Fruit fly (Drosophila melanogaster) whole organism, prepupa: ENCODE results near the gene CG17221.

Experiments used
- CG10669 ChIP-seq: fragments of 200-800 bp; sonication (Bioruptor generic); optimal IDR thresholded peaks from 3 replicates; lab custom pipeline; 2018; ENCODE audit warnings: missing biosample characterization, mild to moderate bottlenecking, missing genetic modification characterization, moderate library complexity
- CG16779 ChIP-seq: fragments of 200-800 bp; sonication (Bioruptor generic); optimal IDR thresholded peaks from 3 replicates; lab custom pipeline; 2017; ENCODE audit warnings: missing biosample characterization, mild to moderate bottlenecking, missing genetic modification characterization
- CG6854 ChIP-seq: fragments of 200-800 bp; sonication (Bioruptor generic); optimal IDR thresholded peaks from 2 replicates; lab custom pipeline; 2017; ENCODE audit warnings: missing biosample characterization, mild to moderate bottlenecking, missing genetic modification characterization
- CG7368 ChIP-seq: fragments of 200-800 bp; sonication (Bioruptor generic); optimal IDR thresholded peaks from 3 replicates; lab custom pipeline; 2016; ENCODE audit warnings: missing biosample characterization, missing genetic modification characterization
- CG8119 ChIP-seq: fragments of 200-800 bp; sonication (Bioruptor generic); IDR thresholded peaks from 3 replicates; pipeline ENCODE4 v1.3.6; 2022; ENCODE audit warnings: missing biosample characterization, missing genetic modification characterization
- CG9139 ChIP-seq: fragments of 200-800 bp; sonication (Bioruptor generic); optimal IDR thresholded peaks from 3 replicates; lab custom pipeline; 2017; ENCODE audit warnings: missing biosample characterization, mild to moderate bottlenecking, missing genetic modification characterization
- Eip93F ChIP-seq: fragments of 200-800 bp; sonication (Bioruptor generic); optimal IDR thresholded peaks from 2 replicates; lab custom pipeline; 2016; ENCODE audit warnings: missing biosample characterization, mild to moderate bottlenecking, missing genetic modification characterization
- Ets96B ChIP-seq: fragments of 200-800 bp; optimal IDR thresholded peaks from 2 replicates; lab custom pipeline; 2019; ENCODE audit warnings: missing biosample characterization, mild to moderate bottlenecking, missing genetic modification characterization, moderate library complexity
- Hr4 ChIP-seq: fragments of 200-800 bp; sonication (Bioruptor generic); optimal IDR thresholded peaks from 3 replicates; lab custom pipeline; 2016; ENCODE audit warnings: missing biosample characterization, missing genetic modification characterization
- Lpt ChIP-seq: fragments of 200-800 bp; sonication (Bioruptor generic); optimal IDR thresholded peaks from 3 replicates; lab custom pipeline; 2016; ENCODE audit warnings: missing biosample characterization, missing genetic modification characterization
- Met ChIP-seq: fragments of 200-800 bp; sonication (Bioruptor generic); optimal IDR thresholded peaks from 3 replicates; lab custom pipeline; 2016; ENCODE audit warnings: missing biosample characterization, missing genetic modification characterization
- OdsH ChIP-seq: fragments of 200-800 bp; sonication (Bioruptor generic); optimal IDR thresholded peaks from 3 replicates; lab custom pipeline; 2016; ENCODE audit warnings: missing biosample characterization, missing genetic modification characterization
- fkh ChIP-seq: fragments of 200-800 bp; sonication (Bioruptor generic); optimal IDR thresholded peaks from 3 replicates; lab custom pipeline; 2017; ENCODE audit warnings: missing biosample characterization, mild to moderate bottlenecking, missing genetic modification characterization, moderate library complexity
- net ChIP-seq: fragments of 200-800 bp; sonication (Bioruptor generic); optimal IDR thresholded peaks from 3 replicates; lab custom pipeline; 2016; ENCODE audit warnings: missing biosample characterization, missing genetic modification characterization

- TF ChIP-seq fkh (GFP tag; lab: Kevin White, UChicago) (peak; percentile 60), CG7368 (GFP tag; lab: Kevin White, UChicago) (no peak), Lpt (GFP tag; lab: Kevin White, UChicago) (no peak), net (GFP tag; lab: Kevin White, UChicago) (no peak), OdsH (GFP tag; lab: Kevin White, UChicago) (no peak), Eip93F (no peak), CG10669 (no peak), Hr4 (GFP tag; lab: Kevin White, UChicago) (no peak), CG9139 (GFP tag; lab: Kevin White, UChicago) (no peak), CG8119 (no peak), CG6854 (no peak), Met (GFP tag; lab: Kevin White, UChicago) (no peak), CG16779 (no peak), Ets96B (tag; lab: Kevin White, UChicago) (no peak)
These were observed 46.5 kb upstream of the CG17221 start for dm6 chr2L:2993236-2993635.
